Fruit fly (Drosophila melanogaster): ENCODE results near the gene stg1.
A peak's percentile ranks its signal among the peaks of the same experiment; 100 is the strongest.

DNA sequence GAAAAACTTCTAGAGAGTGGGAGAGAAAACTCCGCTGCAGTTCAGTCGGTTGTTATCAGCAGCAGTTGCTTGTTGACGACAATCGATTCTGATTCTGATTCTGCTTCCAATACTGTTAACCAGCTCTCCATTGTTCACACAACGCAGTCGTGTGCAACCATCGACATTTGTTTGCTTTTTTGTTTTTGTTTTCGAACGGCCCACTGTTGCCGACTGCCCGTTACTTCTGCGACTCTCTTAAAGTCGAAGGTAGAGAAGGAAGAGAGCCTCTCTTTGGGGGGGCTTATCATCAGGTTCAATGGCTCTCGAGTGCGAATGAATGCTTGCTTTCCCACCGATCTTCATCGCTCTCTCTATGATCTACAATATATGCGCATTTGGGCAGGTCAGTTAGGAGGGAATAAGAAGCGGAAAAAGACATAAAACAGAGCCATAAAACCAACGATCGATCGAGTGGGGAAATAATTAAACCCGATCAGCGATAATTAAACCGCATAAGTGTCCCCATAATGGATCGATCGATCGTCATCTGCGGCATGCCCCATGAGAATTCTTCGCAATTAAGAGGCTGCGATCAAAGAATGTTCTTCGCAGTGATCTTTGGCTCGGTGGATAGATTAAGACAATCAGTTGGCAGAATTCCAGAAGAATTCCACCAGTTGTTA lies 21.8 kb upstream of the stg1 start:
- TF ChIP-seq cyc (GFP tag; optimal IDR thresholded peaks at IDR 0.05): no peak
- TF ChIP-seq Blimp-1 (GFP tag; optimal IDR thresholded peaks at IDR 0.05): no peak
- TF ChIP-seq CG1621 (tag; optimal IDR thresholded peaks at IDR 0.05): peak; percentile 10
- TF ChIP-seq pdm3 (GFP tag; optimal IDR thresholded peaks at IDR 0.05): no peak
- TF ChIP-seq salr (GFP tag; optimal IDR thresholded peaks at IDR 0.05): no peak
- TF ChIP-seq CG11762 (GFP tag; optimal IDR thresholded peaks at IDR 0.05; ENCODE audit: insufficient read depth): no peak
- TF ChIP-seq CG6808 (GFP tag; optimal IDR thresholded peaks at IDR 0.05): peak; percentile 25
- no peak for TF ChIP-seq Lpt (GFP tag; optimal IDR thresholded peaks at IDR 0.05)

Data from whole organism, prepupa.